Worm (Caenorhabditis elegans) whole organism, L1 larva: Measurements from ENCODE around the gene cwf-19L2.

Experiments used
- aly-2 ChIP-seq: fragments of 150-350 bp; optimal IDR thresholded peaks from 2 replicates; lab custom pipeline; 2014; ENCODE audit warnings: missing biosample characterization, missing genetic modification characterization
- blmp-1 ChIP-seq: fragments of 150-350 bp; optimal IDR thresholded peaks from 2 replicates; lab custom pipeline; 2014; ENCODE audit warnings: missing biosample characterization, missing genetic modification characterization
- ces-1 ChIP-seq: fragments of 150-350 bp; optimal IDR thresholded peaks from 2 replicates; lab custom pipeline; 2014; ENCODE audit warnings: missing biosample characterization, missing genetic modification reagents, missing genetic modification characterization
- egl-13 ChIP-seq: sonication (generic microtip); optimal IDR thresholded peaks from 2 replicates; lab custom pipeline; 2016; ENCODE audit warnings: missing genotype, missing genetic modification reagents, missing genetic modification characterization, missing compliant biosample characterization
- jun-1 ChIP-seq: fragments of 150-350 bp; optimal IDR thresholded peaks from 2 replicates; lab custom pipeline; 2014; ENCODE audit warnings: missing biosample characterization, missing genetic modification reagents, missing genetic modification characterization
- nhr-237 ChIP-seq: fragments of 150-350 bp; optimal IDR thresholded peaks from 2 replicates; lab custom pipeline; 2014; ENCODE audit warnings: missing biosample characterization, missing genetic modification characterization
- nhr-28 ChIP-seq: fragments of 150-350 bp; optimal IDR thresholded peaks from 2 replicates; lab custom pipeline; 2014; ENCODE audit warnings: missing biosample characterization, missing genetic modification characterization
- nhr-76 ChIP-seq: sonication (generic microtip); optimal IDR thresholded peaks from 2 replicates; lab custom pipeline; 2017; ENCODE audit warnings: missing biosample characterization, missing genetic modification characterization
- nhr-84 ChIP-seq: sonication (generic microtip); optimal IDR thresholded peaks from 2 replicates; lab custom pipeline; 2017; ENCODE audit warnings: missing biosample characterization, missing genetic modification characterization
- pqm-1 ChIP-seq: sonication (generic microtip); optimal IDR thresholded peaks from 3 replicates; lab custom pipeline; 2017; ENCODE audit warnings: missing biosample characterization, missing genetic modification characterization
- sptf-1 ChIP-seq: fragments of 150-350 bp; optimal IDR thresholded peaks from 2 replicates; lab custom pipeline; 2014; ENCODE audit warnings: missing biosample characterization, missing genetic modification characterization
- tbx-2 ChIP-seq: sonication (generic microtip); optimal IDR thresholded peaks from 2 replicates; lab custom pipeline; 2016; ENCODE audit warnings: missing genetic modification characterization, missing compliant biosample characterization
- unc-30 ChIP-seq: sonication (generic microtip); optimal IDR thresholded peaks from 2 replicates; lab custom pipeline; 2017; ENCODE audit warnings: missing biosample characterization, missing genetic modification characterization
- zip-4 ChIP-seq: fragments of 200-800 bp; sonication (Bioruptor generic); optimal IDR thresholded peaks from 2 replicates; lab custom pipeline; 2018; ENCODE audit warnings: mild to moderate bottlenecking, missing genetic modification characterization, moderate library complexity, missing compliant biosample characterization

DNA sequence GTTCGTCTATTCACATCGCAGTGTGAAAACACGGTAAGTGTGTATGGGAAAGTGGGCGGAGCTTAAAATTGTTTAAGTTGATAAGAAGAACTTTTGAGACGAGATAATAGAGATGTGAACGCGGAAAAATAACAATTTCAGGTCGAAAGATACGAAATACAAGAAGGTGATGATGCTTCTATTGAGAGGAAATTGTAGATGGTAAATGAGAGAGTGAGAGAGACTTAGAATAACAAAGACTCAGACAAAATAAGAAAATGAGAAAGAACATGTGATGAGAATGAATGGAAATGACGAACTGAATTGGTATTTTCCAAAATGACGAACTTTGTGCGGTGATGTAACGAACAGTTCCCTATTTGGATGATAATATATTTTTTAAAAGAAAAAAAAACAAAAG, 22.4 kb upstream of the cwf-19L2 start:
- TF ChIP-seq pqm-1 (no peak), aly-2 (tag; lab: Kevin White, UChicago) (no peak), tbx-2 (tag; lab: Kevin White, UChicago) (no peak), zip-4 (GFP tag; lab: Kevin White, UChicago) (no peak), jun-1 (no peak), nhr-28 (tag; lab: Kevin White, UChicago) (no peak), egl-13 (no peak), nhr-237 (tag; lab: Kevin White, UChicago) (no peak), blmp-1 (tag; lab: Kevin White, UChicago) (no peak), nhr-76 (tag; lab: Kevin White, UChicago) (no peak), nhr-84 (tag; lab: Kevin White, UChicago) (no peak), ces-1 (GFP tag; lab: Kevin White, UChicago) (no peak), sptf-1 (tag; lab: Kevin White, UChicago) (no peak), unc-30 (tag; lab: Kevin White, UChicago) (no peak)
